Fruit fly (Drosophila melanogaster) whole organism, embryonic: ENCODE results near the gene drongo.

Experiments used
- Antp ChIP-seq: fragments of 200-800 bp; sonication (Bioruptor generic); optimal IDR thresholded peaks from 3 replicates; lab custom pipeline; 2016; ENCODE audit warnings: missing biosample characterization, missing genetic modification characterization
- Blimp-1 ChIP-seq: fragments of 200-800 bp; sonication (Bioruptor generic); optimal IDR thresholded peaks from 3 replicates; lab custom pipeline; 2018; ENCODE audit warnings: missing biosample characterization, missing genetic modification characterization, mild to moderate bottlenecking, moderate library complexity, missing genetic modification reagents
- BtbVII ChIP-seq: fragments of 200-800 bp; sonication (Bioruptor generic); optimal IDR thresholded peaks from 3 replicates; lab custom pipeline; 2017; ENCODE audit warnings: missing biosample characterization, mild to moderate bottlenecking, missing genetic modification characterization
- CG11456 ChIP-seq: fragments of 200-800 bp; sonication (Bioruptor generic); IDR thresholded peaks from 3 replicates; pipeline ENCODE4 v1.3.6; 2022; ENCODE audit warnings: missing biosample characterization, missing genetic modification characterization
- CG11723 ChIP-seq: fragments of 200-800 bp; sonication (Bioruptor generic); optimal IDR thresholded peaks from 2 replicates; lab custom pipeline; 2017; ENCODE audit warnings: missing biosample characterization, mild to moderate bottlenecking, missing genetic modification characterization
- CG12299 ChIP-seq: fragments of 200-800 bp; sonication (Bioruptor generic); optimal IDR thresholded peaks from 2 replicates; lab custom pipeline; 2018; ENCODE audit warnings: missing biosample characterization, mild to moderate bottlenecking, missing genetic modification characterization
- CG14441 ChIP-seq: fragments of 200-800 bp; sonication (Bioruptor generic); IDR thresholded peaks from 2 replicates; pipeline ENCODE4 v1.3.6; 2022; ENCODE audit warnings: missing biosample characterization, missing genetic modification characterization
- CG15073 ChIP-seq: fragments of 200-800 bp; sonication (Bioruptor generic); optimal IDR thresholded peaks from 2 replicates; lab custom pipeline; 2016; ENCODE audit warnings: missing biosample characterization, missing genetic modification characterization
- CG2116 ChIP-seq: fragments of 200-800 bp; sonication (Bioruptor generic); optimal IDR thresholded peaks from 3 replicates; lab custom pipeline; 2018; ENCODE audit warnings: missing biosample characterization, mild to moderate bottlenecking, missing genetic modification characterization
- CG2875 ChIP-seq: fragments of 200-800 bp; sonication (Bioruptor generic); optimal IDR thresholded peaks from 2 replicates; lab custom pipeline; 2017; ENCODE audit warnings: missing biosample characterization, mild to moderate bottlenecking, missing genetic modification characterization, missing genetic modification reagents
- CG3065 ChIP-seq: fragments of 200-800 bp; sonication (Bioruptor generic); optimal IDR thresholded peaks from 2 replicates; lab custom pipeline; 2016; ENCODE audit warnings: missing biosample characterization, missing genetic modification characterization
- CG31388 ChIP-seq: fragments of 200-800 bp; sonication (Bioruptor generic); optimal IDR thresholded peaks from 2 replicates; lab custom pipeline; 2016; ENCODE audit warnings: missing biosample characterization, missing genetic modification characterization
- CG34422 ChIP-seq: fragments of 200-800 bp; sonication (Bioruptor generic); IDR thresholded peaks from 3 replicates; pipeline ENCODE4 v1.3.6; 2022; ENCODE audit warnings: missing biosample characterization, missing genetic modification characterization
- CG4404 ChIP-seq: fragments of 200-800 bp; sonication (Bioruptor generic); IDR thresholded peaks from 2 replicates; pipeline ENCODE4 v1.3.6; 2022; ENCODE audit warnings: missing biosample characterization, missing genetic modification characterization
- CG4617 ChIP-seq: fragments of 200-800 bp; sonication (Bioruptor generic); optimal IDR thresholded peaks from 3 replicates; lab custom pipeline; 2016; ENCODE audit warnings: missing biosample characterization, missing genetic modification characterization, borderline replicate concordance
- CG4820 ChIP-seq: fragments of 200-800 bp; sonication (Bioruptor generic); optimal IDR thresholded peaks from 3 replicates; lab custom pipeline; 2016; ENCODE audit warnings: missing biosample characterization, missing genetic modification characterization
- CG6654 ChIP-seq: fragments of 200-800 bp; sonication (Bioruptor generic); optimal IDR thresholded peaks from 2 replicates; lab custom pipeline; 2017; ENCODE audit warnings: missing biosample characterization, mild to moderate bottlenecking, missing genetic modification characterization
- CG7928 ChIP-seq: fragments of 200-800 bp; sonication (Bioruptor generic); optimal IDR thresholded peaks from 2 replicates; lab custom pipeline; 2017; ENCODE audit warnings: missing biosample characterization, mild to moderate bottlenecking, missing genetic modification characterization
- CG8359 ChIP-seq: fragments of 200-800 bp; sonication (Bioruptor generic); optimal IDR thresholded peaks from 2 replicates; lab custom pipeline; 2017; ENCODE audit warnings: missing biosample characterization, mild to moderate bottlenecking, missing genetic modification characterization, borderline replicate concordance
- CG9437 ChIP-seq: fragments of 200-800 bp; sonication (Bioruptor generic); optimal IDR thresholded peaks from 2 replicates; lab custom pipeline; 2018; ENCODE audit warnings: missing biosample characterization, mild to moderate bottlenecking, missing genetic modification characterization
- CHES-1-like ChIP-seq: fragments of 200-800 bp; sonication (Bioruptor generic); optimal IDR thresholded peaks from 2 replicates; lab custom pipeline; 2016; ENCODE audit warnings: missing biosample characterization, missing genetic modification characterization
- Dbx ChIP-seq: fragments of 200-800 bp; sonication (Bioruptor generic); IDR thresholded peaks from 3 replicates; pipeline ENCODE4 v1.3.6; 2022; ENCODE audit warnings: missing biosample characterization, missing genetic modification characterization
- E2f1 ChIP-seq: fragments of 200-800 bp; sonication (Bioruptor generic); IDR thresholded peaks from 2 replicates; pipeline ENCODE4 v1.3.6; 2022; ENCODE audit warnings: missing biosample characterization, missing genetic modification characterization
- GATAe ChIP-seq: fragments of 200-800 bp; sonication (Bioruptor generic); conservative IDR thresholded peaks from 2 replicates; pipeline ENCODE4 v1.3.6; 2022; ENCODE audit warnings: missing biosample characterization, missing genetic modification characterization
- HHEX ChIP-seq: fragments of 200-800 bp; sonication (Bioruptor generic); optimal IDR thresholded peaks from 3 replicates; lab custom pipeline; 2017; ENCODE audit warnings: missing biosample characterization, mild to moderate bottlenecking, missing genetic modification characterization, missing genetic modification reagents
- HLH3B ChIP-seq: fragments of 200-800 bp; sonication (Bioruptor generic); IDR thresholded peaks from 2 replicates; pipeline ENCODE4 v1.3.6; 2022; ENCODE audit warnings: missing biosample characterization, missing genetic modification characterization
- Kr ChIP-seq: fragments of 200-800 bp; sonication (Bioruptor generic); optimal IDR thresholded peaks from 2 replicates; lab custom pipeline; 2017; ENCODE audit warnings: missing biosample characterization, mild to moderate bottlenecking, missing genetic modification characterization
- Max ChIP-seq: fragments of 200-800 bp; sonication (Bioruptor generic); optimal IDR thresholded peaks from 2 replicates; lab custom pipeline; 2016; ENCODE audit warnings: missing biosample characterization, mild to moderate bottlenecking, missing genetic modification characterization
- Myb ChIP-seq: fragments of 200-800 bp; sonication (Bioruptor generic); optimal IDR thresholded peaks from 2 replicates; lab custom pipeline; 2016; ENCODE audit warnings: missing biosample characterization, missing genetic modification characterization
- NFAT ChIP-seq: fragments of 200-800 bp; sonication (Bioruptor generic); IDR thresholded peaks from 2 replicates; pipeline ENCODE4 v1.3.6; 2022; ENCODE audit warnings: missing biosample characterization, missing genetic modification characterization
- Neu2 ChIP-seq: fragments of 200-800 bp; sonication (Bioruptor generic); optimal IDR thresholded peaks from 3 replicates; lab custom pipeline; 2016; ENCODE audit warnings: missing biosample characterization, missing genetic modification characterization, borderline replicate concordance
- Pdp1 ChIP-seq, 2 experiments: fragments of 200-800 bp; sonication (Bioruptor generic); optimal IDR thresholded peaks; 3 replicates each; lab custom pipeline; 2016; ENCODE audit warnings: missing biosample characterization in 2 of 2, missing genetic modification characterization in 2 of 2, mild to moderate bottlenecking in 1 of 2, moderate library complexity in 1 of 2
- Spps ChIP-seq: fragments of 200-800 bp; sonication (Bioruptor generic); optimal IDR thresholded peaks from 2 replicates; lab custom pipeline; 2018; ENCODE audit warnings: missing biosample characterization, mild to moderate bottlenecking, missing genetic modification characterization
- TFAM ChIP-seq: fragments of 200-800 bp; sonication (Bioruptor generic); optimal IDR thresholded peaks from 2 replicates; lab custom pipeline; 2017; ENCODE audit warnings: missing biosample characterization, missing genetic modification characterization, inconsistent platforms
- Xbp1 ChIP-seq: fragments of 200-800 bp; sonication (Bioruptor generic); optimal IDR thresholded peaks from 3 replicates; lab custom pipeline; 2016; ENCODE audit warnings: missing biosample characterization, mild to moderate bottlenecking, missing genetic modification characterization
- btn ChIP-seq: fragments of 200-800 bp; sonication (Bioruptor generic); optimal IDR thresholded peaks from 2 replicates; lab custom pipeline; 2016; ENCODE audit warnings: missing biosample characterization, missing genetic modification characterization
- chinmo ChIP-seq: fragments of 200-800 bp; sonication (Bioruptor generic); IDR thresholded peaks from 4 replicates; pipeline ENCODE4 v1.3.6; 2022; ENCODE audit warnings: missing biosample characterization, missing genetic modification characterization; ENCODE audit not compliant: partially characterized antibody
- crc ChIP-seq: fragments of 200-800 bp; sonication (Bioruptor generic); optimal IDR thresholded peaks from 2 replicates; lab custom pipeline; 2016; ENCODE audit warnings: missing biosample characterization, missing genetic modification characterization
- croc ChIP-seq: fragments of 200-800 bp; sonication (Bioruptor generic); conservative IDR thresholded peaks from 3 replicates; pipeline ENCODE4 v1.3.6; 2022; ENCODE audit warnings: missing biosample characterization, missing genetic modification characterization
- dimm ChIP-seq: fragments of 200-800 bp; sonication (Bioruptor generic); IDR thresholded peaks from 2 replicates; pipeline ENCODE4 v1.3.6; 2022; ENCODE audit warnings: missing biosample characterization, missing genetic modification characterization
- gem ChIP-seq: fragments of 200-800 bp; sonication (Bioruptor generic); optimal IDR thresholded peaks from 2 replicates; lab custom pipeline; 2019; ENCODE audit warnings: missing biosample characterization, mild to moderate bottlenecking, missing genetic modification characterization, moderate library complexity
- insv ChIP-seq, 2 experiments: fragments of 200-800 bp; sonication (Bioruptor generic); optimal IDR thresholded peaks; 3 replicates each; lab custom pipeline; 2016 to 2018; ENCODE audit warnings: missing biosample characterization in 2 of 2, missing genetic modification characterization in 2 of 2
- inv ChIP-seq: fragments of 200-800 bp; sonication (Bioruptor generic); IDR thresholded peaks from 2 replicates; pipeline ENCODE4 v1.3.6; 2022; ENCODE audit warnings: missing biosample characterization, missing genetic modification characterization; ENCODE audit not compliant: partially characterized antibody
- jigr1 ChIP-seq: fragments of 200-800 bp; sonication (Bioruptor generic); IDR thresholded peaks from 3 replicates; pipeline ENCODE4 v1.3.6; 2022; ENCODE audit warnings: missing biosample characterization, missing genetic modification characterization
- jing ChIP-seq: fragments of 200-800 bp; sonication (Bioruptor generic); optimal IDR thresholded peaks from 2 replicates; lab custom pipeline; 2018; ENCODE audit warnings: missing biosample characterization, mild to moderate bottlenecking, missing genetic modification characterization
- nom ChIP-seq: fragments of 200-800 bp; sonication (Bioruptor generic); optimal IDR thresholded peaks from 2 replicates; lab custom pipeline; 2017; ENCODE audit warnings: missing biosample characterization, missing genetic modification characterization, mild to moderate bottlenecking, moderate library complexity, missing genetic modification reagents
- trh ChIP-seq: fragments of 200-800 bp; sonication (Bioruptor generic); optimal IDR thresholded peaks from 2 replicates; lab custom pipeline; 2016; ENCODE audit warnings: missing biosample characterization, missing genetic modification characterization
- unpg ChIP-seq: fragments of 200-800 bp; sonication (Bioruptor generic); optimal IDR thresholded peaks from 3 replicates; lab custom pipeline; 2018; ENCODE audit warnings: missing biosample characterization, mild to moderate bottlenecking, missing genetic modification characterization, moderate library complexity
- zen ChIP-seq: fragments of 200-800 bp; sonication (Bioruptor generic); optimal IDR thresholded peaks from 3 replicates; lab custom pipeline; 2018; ENCODE audit warnings: missing biosample characterization, mild to moderate bottlenecking, missing genetic modification characterization, moderate library complexity
- zen2 ChIP-seq: fragments of 200-800 bp; sonication (Bioruptor generic); IDR thresholded peaks from 3 replicates; pipeline ENCODE4 v1.3.6; 2022; ENCODE audit warnings: missing biosample characterization, missing genetic modification characterization; ENCODE audit not compliant: partially characterized antibody

drongo gene

dm6 chr2L:841708-842107 lies 9.2 kb downstream of the drongo start (continued):
- TF ChIP-seq trh (GFP tag; lab: Kevin White, UChicago) (peak; percentile 43), CG2875 (GFP tag; lab: Kevin White, UChicago) (peak; percentile 58), nom (GFP tag; lab: Kevin White, UChicago) (peak; percentile 95), btn (GFP tag; lab: Kevin White, UChicago) (no peak), CG4617 (GFP tag; lab: Kevin White, UChicago) (no peak), HHEX (GFP tag; lab: Kevin White, UChicago) (peak; percentile 72), unpg (peak; percentile 69), zen2 (GFP tag; lab: Robert Waterston, UW) (no peak), crc (GFP tag; lab: Kevin White, UChicago) (no peak), E2f1 (GFP tag; lab: Robert Waterston, UW) (peak; percentile 79), gem (tag; lab: Kevin White, UChicago) (peak; percentile 78), chinmo (GFP tag; lab: Robert Waterston, UW) (0 out of 4 replicates have a peak, but pooled peaks have one; percentile 45), TFAM (GFP tag; lab: Kevin White, UChicago) (no peak), jing (GFP tag; lab: Kevin White, UChicago) (no peak), CG31388 (GFP tag; lab: Kevin White, UChicago) (no peak), Max (peak; percentile 55), CG2116 (GFP tag; lab: Kevin White, UChicago) (peak; percentile 10), CG12299 (tag; lab: Kevin White, UChicago) (no peak), CG6654 (peak; percentile 39), CG14441 (GFP tag; lab: Robert Waterston, UW) (peak; percentile 81), NFAT (GFP tag; lab: Robert Waterston, UW) (peak; percentile 87), CG4820 (GFP tag; lab: Kevin White, UChicago) (peak; percentile 44), Pdp1 (GFP tag; optimal IDR thresholded peaks at IDR 0.05; lab: Kevin White, UChicago) (peak; percentile 39 to 40), Spps (tag; lab: Kevin White, UChicago) (peak; percentile 28), Xbp1 (GFP tag; lab: Kevin White, UChicago) (peak; percentile 81), CG9437 (GFP tag; lab: Kevin White, UChicago) (peak; percentile 16), Antp (no peak), BtbVII (GFP tag; lab: Kevin White, UChicago) (peak; percentile 65), croc (peak; percentile 23; the same call in 2 of the 3 replicates), Blimp-1 (GFP tag; lab: Kevin White, UChicago) (peak; percentile 73), GATAe (GFP tag; lab: Robert Waterston, UW) (no peak; the same call in 1 of the 2 replicates), jigr1 (GFP tag; lab: Robert Waterston, UW) (peak; percentile 35; the same call in 1 of the 3 replicates), HLH3B (peak; percentile 82), CG3065 (GFP tag; lab: Kevin White, UChicago) (no peak), zen (tag; lab: Kevin White, UChicago) (peak; percentile 10), Myb (GFP tag; lab: Kevin White, UChicago) (peak; percentile 38), CG15073 (GFP tag; lab: Kevin White, UChicago) (no peak), CG34422 (GFP tag; lab: Robert Waterston, UW) (peak; percentile 68; the same call in 1 of the 3 replicates), Kr (no peak), dimm (peak; percentile 44; the same call in 1 of the 2 replicates), Dbx (peak; percentile 93), insv (GFP tag; optimal IDR thresholded peaks at IDR 0.05; lab: Kevin White, UChicago) (no peak), CG11723 (GFP tag; lab: Kevin White, UChicago) (peak; percentile 54), CG7928 (peak; percentile 38), Neu2 (no peak), CG8359 (GFP tag; lab: Kevin White, UChicago) (no peak), inv (GFP tag; lab: Robert Waterston, UW) (no peak), CG11456 (GFP tag; lab: Robert Waterston, UW) (peak; percentile 85), CG4404 (GFP tag; lab: Robert Waterston, UW) (peak; percentile 74), CHES-1-like (GFP tag; lab: Kevin White, UChicago) (peak; percentile 73)
